Fruit fly (Drosophila melanogaster) whole organism, embryonic: ENCODE results near the gene CG3604.

ENCODE experiments used
- ATbp ChIP-seq: fragments of 200-800 bp; sonication (Bioruptor generic); optimal IDR thresholded peaks from 2 replicates; lab custom pipeline; 2017; ENCODE audit warnings: missing biosample characterization, mild to moderate bottlenecking, missing genetic modification characterization, missing genetic modification reagents
- Asciz ChIP-seq: fragments of 200-800 bp; sonication (Bioruptor generic); optimal IDR thresholded peaks from 2 replicates; lab custom pipeline; 2017; ENCODE audit warnings: missing biosample characterization, mild to moderate bottlenecking, missing genetic modification characterization, missing genetic modification reagents
- Atf3 ChIP-seq: fragments of 200-800 bp; sonication (Bioruptor generic); optimal IDR thresholded peaks from 3 replicates; lab custom pipeline; 2016; ENCODE audit warnings: missing biosample characterization, missing genetic modification characterization
- Atf6 ChIP-seq: fragments of 200-800 bp; sonication (Bioruptor generic); IDR thresholded peaks from 2 replicates; pipeline ENCODE4 v1.3.6; 2022; ENCODE audit warnings: missing biosample characterization, missing genetic modification characterization
- CG10431 ChIP-seq: fragments of 200-800 bp; sonication (Bioruptor generic); optimal IDR thresholded peaks from 3 replicates; lab custom pipeline; 2018; ENCODE audit warnings: missing biosample characterization, mild to moderate bottlenecking, missing genetic modification characterization
- CG10959 ChIP-seq: fragments of 200-800 bp; sonication (Bioruptor generic); IDR thresholded peaks from 2 replicates; pipeline ENCODE4 v1.3.6; 2022; ENCODE audit warnings: missing biosample characterization, missing genetic modification characterization
- CG11723 ChIP-seq: fragments of 200-800 bp; sonication (Bioruptor generic); optimal IDR thresholded peaks from 2 replicates; lab custom pipeline; 2017; ENCODE audit warnings: missing biosample characterization, mild to moderate bottlenecking, missing genetic modification characterization
- CG1233 ChIP-seq: fragments of 200-800 bp; sonication (Bioruptor generic); optimal IDR thresholded peaks from 4 replicates; lab custom pipeline; 2018; ENCODE audit warnings: missing biosample characterization, mild to moderate bottlenecking, missing genetic modification characterization
- CG12391 ChIP-seq: fragments of 200-800 bp; sonication (Bioruptor generic); optimal IDR thresholded peaks from 3 replicates; lab custom pipeline; 2018; ENCODE audit warnings: missing biosample characterization, mild to moderate bottlenecking, missing genetic modification characterization, moderate library complexity
- CG1529 ChIP-seq: fragments of 200-800 bp; sonication (Bioruptor generic); optimal IDR thresholded peaks from 3 replicates; lab custom pipeline; 2018; ENCODE audit warnings: missing biosample characterization, missing genetic modification characterization
- CG16813 ChIP-seq: fragments of 200-800 bp; sonication (Bioruptor generic); IDR thresholded peaks from 3 replicates; pipeline ENCODE4 v1.3.6; 2022; ENCODE audit warnings: missing biosample characterization, missing genetic modification characterization; ENCODE audit not compliant: partially characterized antibody
- CG17359 ChIP-seq: fragments of 200-800 bp; sonication (Bioruptor generic); optimal IDR thresholded peaks from 3 replicates; lab custom pipeline; 2018; ENCODE audit warnings: missing biosample characterization, mild to moderate bottlenecking, missing genetic modification characterization, moderate library complexity
- CG17912 ChIP-seq: fragments of 200-800 bp; sonication (Bioruptor generic); optimal IDR thresholded peaks from 2 replicates; lab custom pipeline; 2018; ENCODE audit warnings: missing biosample characterization, mild to moderate bottlenecking, missing genetic modification characterization
- CG18262 ChIP-seq: fragments of 200-800 bp; optimal IDR thresholded peaks from 3 replicates; lab custom pipeline; 2019; ENCODE audit warnings: missing biosample characterization, mild to moderate bottlenecking, missing genetic modification characterization, moderate library complexity
- CG2875 ChIP-seq: fragments of 200-800 bp; sonication (Bioruptor generic); optimal IDR thresholded peaks from 2 replicates; lab custom pipeline; 2017; ENCODE audit warnings: missing biosample characterization, mild to moderate bottlenecking, missing genetic modification characterization, missing genetic modification reagents
- CG32767 ChIP-seq: fragments of 200-800 bp; sonication (Bioruptor generic); IDR thresholded peaks from 2 replicates; pipeline ENCODE4 v1.3.6; 2022; ENCODE audit warnings: missing biosample characterization, missing genetic modification characterization
- CG33557 ChIP-seq: fragments of 200-800 bp; sonication (Bioruptor generic); optimal IDR thresholded peaks from 2 replicates; lab custom pipeline; 2019; ENCODE audit warnings: missing biosample characterization, mild to moderate bottlenecking, missing genetic modification characterization, moderate library complexity
- CG4360 ChIP-seq: fragments of 200-800 bp; sonication (Bioruptor generic); IDR thresholded peaks from 2 replicates; pipeline ENCODE4 v1.3.6; 2022; ENCODE audit warnings: missing biosample characterization, missing genetic modification characterization
- CG4707 ChIP-seq: fragments of 200-800 bp; sonication (Bioruptor generic); optimal IDR thresholded peaks from 2 replicates; lab custom pipeline; 2018; ENCODE audit warnings: missing biosample characterization, mild to moderate bottlenecking, missing genetic modification characterization, moderate library complexity
- CG7987 ChIP-seq: fragments of 200-800 bp; sonication (Bioruptor generic); optimal IDR thresholded peaks from 2 replicates; lab custom pipeline; 2018; ENCODE audit warnings: missing biosample characterization, mild to moderate bottlenecking, missing genetic modification characterization, moderate library complexity
- CG8478 ChIP-seq: fragments of >200 bp; optimal IDR thresholded peaks from 2 replicates; lab custom pipeline; 2018
- CG8924 ChIP-seq: fragments of 200-800 bp; optimal IDR thresholded peaks from 3 replicates; lab custom pipeline; 2019; ENCODE audit warnings: missing biosample characterization, mild to moderate bottlenecking, missing genetic modification characterization, moderate library complexity
- CG9727 ChIP-seq: fragments of 200-800 bp; sonication (Bioruptor generic); optimal IDR thresholded peaks from 3 replicates; lab custom pipeline; 2017; ENCODE audit warnings: missing biosample characterization, mild to moderate bottlenecking, missing genetic modification characterization
- CoRest ChIP-seq: fragments of 200-800 bp; sonication (Bioruptor generic); optimal IDR thresholded peaks from 3 replicates; lab custom pipeline; 2018; ENCODE audit warnings: missing biosample characterization, mild to moderate bottlenecking, missing genetic modification characterization, moderate library complexity
- E2f2 ChIP-seq: fragments of 200-800 bp; sonication (Bioruptor generic); IDR thresholded peaks from 2 replicates; pipeline ENCODE4 v1.3.6; 2022; ENCODE audit warnings: missing biosample characterization, missing genetic modification characterization
- Hr3 ChIP-seq: fragments of 200-800 bp; sonication (Bioruptor generic); optimal IDR thresholded peaks from 3 replicates; lab custom pipeline; 2016; ENCODE audit warnings: missing biosample characterization, missing genetic modification characterization
- PHDP ChIP-seq: fragments of 200-800 bp; sonication (Bioruptor generic); optimal IDR thresholded peaks from 3 replicates; lab custom pipeline; 2018; ENCODE audit warnings: missing biosample characterization, mild to moderate bottlenecking, missing genetic modification characterization, moderate library complexity
- Ravus ChIP-seq: fragments of 200-800 bp; sonication (Bioruptor generic); IDR thresholded peaks from 2 replicates; pipeline ENCODE4 v1.3.6; 2022; ENCODE audit warnings: missing biosample characterization, missing genetic modification characterization
- Sox102F ChIP-seq: fragments of 200-800 bp; sonication (Bioruptor generic); optimal IDR thresholded peaks from 2 replicates; lab custom pipeline; 2018; ENCODE audit warnings: missing biosample characterization, mild to moderate bottlenecking, missing genetic modification characterization, moderate library complexity
- bigmax ChIP-seq: fragments of 200-800 bp; sonication (Bioruptor generic); optimal IDR thresholded peaks from 2 replicates; lab custom pipeline; 2018; ENCODE audit warnings: missing biosample characterization, mild to moderate bottlenecking, missing genetic modification characterization
- bsh ChIP-seq, 2 experiments: fragments of 200-800 bp; sonication (Bioruptor generic); optimal IDR thresholded peaks; 2 replicates each; lab custom pipeline; 2017 to 2018; ENCODE audit warnings: mild to moderate bottlenecking in 2 of 2, missing biosample characterization in 2 of 2, missing genetic modification characterization in 2 of 2, moderate library complexity in 1 of 2
- caup ChIP-seq: fragments of 200-800 bp; sonication (Bioruptor generic); optimal IDR thresholded peaks from 3 replicates; lab custom pipeline; 2017; ENCODE audit warnings: missing biosample characterization, mild to moderate bottlenecking, missing genetic modification characterization, moderate library complexity; ENCODE audit not compliant: severe bottlenecking
- danr ChIP-seq: fragments of 200-800 bp; sonication (Bioruptor generic); IDR thresholded peaks from 2 replicates; pipeline ENCODE4 v1.3.6; 2022; ENCODE audit warnings: missing biosample characterization, missing genetic modification characterization
- dmrt11E ChIP-seq: fragments of 200-800 bp; sonication (Bioruptor generic); optimal IDR thresholded peaks from 3 replicates; lab custom pipeline; 2018; ENCODE audit warnings: missing biosample characterization, mild to moderate bottlenecking, missing genetic modification characterization, moderate library complexity
- dmrt99B ChIP-seq: fragments of 200-800 bp; sonication (Bioruptor generic); optimal IDR thresholded peaks from 2 replicates; lab custom pipeline; 2018; ENCODE audit warnings: missing biosample characterization, mild to moderate bottlenecking, missing genetic modification characterization, moderate library complexity
- hkb ChIP-seq, 2 experiments: fragments of 200-800 bp in 1 of 2; fragments of >200 bp in 1 of 2; sonication (Bioruptor generic) in 1 of 2; IDR thresholded peaks in 1 of 2; optimal IDR thresholded peaks in 1 of 2; 2 replicates each; pipeline versions ENCODE4 v1.3.6 to Lab custom; 2017 to 2022; ENCODE audit warnings: missing biosample characterization in 1 of 2, missing genetic modification characterization in 1 of 2
- jumu ChIP-seq: fragments of 200-800 bp; sonication (Bioruptor generic); optimal IDR thresholded peaks from 3 replicates; lab custom pipeline; 2016; ENCODE audit warnings: missing biosample characterization, missing genetic modification characterization
- lab ChIP-seq: fragments of 200-800 bp; sonication (Bioruptor generic); optimal IDR thresholded peaks from 3 replicates; lab custom pipeline; 2017; ENCODE audit warnings: missing biosample characterization, missing genetic modification characterization, mild to moderate bottlenecking, moderate library complexity, missing genetic modification reagents
- org-1 ChIP-seq: fragments of 200-800 bp; sonication (Bioruptor generic); optimal IDR thresholded peaks from 2 replicates; lab custom pipeline; 2017; ENCODE audit warnings: missing biosample characterization, missing genetic modification characterization
- pan ChIP-seq, 4 experiments: fragments of >200 bp in 3 of 4; fragments of 200-800 bp in 1 of 4; sonication (Bioruptor generic) in 1 of 4; optimal IDR thresholded peaks in 3 of 4; IDR thresholded peaks in 1 of 4; 2 replicates each; pipeline versions ENCODE4 v1.3.6 to Lab custom; 2017 to 2022; ENCODE audit warnings: missing biosample characterization in 2 of 4, missing genetic modification characterization in 2 of 4, mixed read lengths in 1 of 4
- sc ChIP-seq, 3 experiments: fragments of >200 bp in 2 of 3; fragments of 200-800 bp in 1 of 3; sonication (Bioruptor generic) in 1 of 3; optimal IDR thresholded peaks; 2 replicates in 2 of 3; 3 replicates in 1 of 3; lab custom pipeline; 2017; ENCODE audit warnings: mild to moderate bottlenecking in 1 of 3, missing biosample characterization in 1 of 3, missing genetic modification characterization in 1 of 3, missing genetic modification reagents in 1 of 3
- sens ChIP-seq: fragments of 200-800 bp; sonication (Bioruptor generic); peaks from one replicate; lab custom pipeline; 2016; ENCODE audit warnings: missing biosample characterization, missing genetic modification characterization
- seq ChIP-seq: fragments of 200-800 bp; sonication (Bioruptor generic); IDR thresholded peaks from 2 replicates; pipeline ENCODE4 v1.3.6; 2022; ENCODE audit warnings: missing biosample characterization, missing genetic modification characterization
- so ChIP-seq: fragments of 200-800 bp; sonication (Bioruptor generic); IDR thresholded peaks from 3 replicates; pipeline ENCODE4 v1.3.6; 2022; ENCODE audit warnings: missing biosample characterization, missing genetic modification characterization
- tap ChIP-seq: fragments of 200-800 bp; optimal IDR thresholded peaks from 3 replicates; lab custom pipeline; 2019; ENCODE audit warnings: missing biosample characterization, mild to moderate bottlenecking, missing genetic modification characterization, moderate library complexity
- zen ChIP-seq: fragments of 200-800 bp; sonication (Bioruptor generic); optimal IDR thresholded peaks from 3 replicates; lab custom pipeline; 2018; ENCODE audit warnings: missing biosample characterization, mild to moderate bottlenecking, missing genetic modification characterization, moderate library complexity

The CG3604 gene

dm6 chr2L:3647521-3648172, 50.0 kb downstream of the CG3604 start (continued):
- TF ChIP-seq pan (optimal IDR thresholded peaks at IDR 0.05; lab: Kevin White, UChicago) (no peak), pan (GFP tag; optimal IDR thresholded peaks at IDR 0.05 in 1 of 2, IDR thresholded peaks at IDR 0.05 in 1 of 2) (peak in 1 of 2 experiments; percentile 55), caup (GFP tag; lab: Kevin White, UChicago) (no peak), sc (optimal IDR thresholded peaks at IDR 0.05; lab: Kevin White, UChicago) (no peak), sc (GFP tag; optimal IDR thresholded peaks at IDR 0.05; lab: Kevin White, UChicago) (peak; percentile 33), CG7987 (GFP tag; lab: Kevin White, UChicago) (peak; percentile 7), so (0 out of 3 replicates have a peak, but pooled peaks have one; percentile 12), Sox102F (GFP tag; lab: Kevin White, UChicago) (peak; percentile 14), CG12391 (peak; percentile 20), CoRest (peak; percentile 5), dmrt99B (tag; lab: Kevin White, UChicago) (peak; percentile 36), Atf6 (no peak), E2f2 (peak; percentile 15; the same call in 1 of the 2 replicates), dmrt11E (peak; percentile 1), hkb (optimal IDR thresholded peaks at IDR 0.05; lab: Kevin White, UChicago) (no peak), hkb (GFP tag; IDR thresholded peaks at IDR 0.05; lab: Robert Waterston, UW) (peak; percentile 22; the same call in 1 of the 2 replicates), CG32767 (0 out of 2 replicates have a peak, but pooled peaks have one; percentile 34), CG10959 (GFP tag; lab: Robert Waterston, UW) (no peak), Atf3 (GFP tag; lab: Kevin White, UChicago) (no peak), PHDP (tag; lab: Kevin White, UChicago) (peak; percentile 31), sens (GFP tag; lab: Kevin White, UChicago) (peak; percentile 62), CG1529 (GFP tag; lab: Kevin White, UChicago) (peak; percentile 43), seq (GFP tag; lab: Robert Waterston, UW) (no peak), Asciz (GFP tag; lab: Kevin White, UChicago) (peak; percentile 54), jumu (GFP tag; lab: Kevin White, UChicago) (no peak), CG10431 (GFP tag; lab: Kevin White, UChicago) (peak; percentile 43), zen (tag; lab: Kevin White, UChicago) (no peak), tap (peak; percentile 16), CG9727 (GFP tag; lab: Kevin White, UChicago) (peak; percentile 10), CG17912 (GFP tag; lab: Kevin White, UChicago) (peak; percentile 37), CG17359 (tag; lab: Kevin White, UChicago) (peak; percentile 22), CG33557 (GFP tag; lab: Kevin White, UChicago) (peak; percentile 33), CG8478 (lab: Kevin White, UChicago) (no peak), CG8924 (peak; percentile 28), ATbp (GFP tag; lab: Kevin White, UChicago) (peak; percentile 59), danr (GFP tag; lab: Robert Waterston, UW) (no peak), Hr3 (GFP tag; lab: Kevin White, UChicago) (no peak), lab (peak; percentile 48), CG16813 (GFP tag; lab: Robert Waterston, UW) (no peak), CG1233 (GFP tag; lab: Kevin White, UChicago) (peak; percentile 8), Ravus (GFP tag; lab: Robert Waterston, UW) (no peak), CG11723 (peak; percentile 9), CG2875 (GFP tag; lab: Kevin White, UChicago) (peak; percentile 20), org-1 (GFP tag; lab: Kevin White, UChicago) (peak; percentile 16), bigmax (GFP tag; lab: Kevin White, UChicago) (no peak), bsh (GFP tag; optimal IDR thresholded peaks at IDR 0.05; lab: Kevin White, UChicago) (peak in 1 of 2 experiments; percentile 50), CG18262 (tag; lab: Kevin White, UChicago) (peak; percentile 23), CG4360 (GFP tag; lab: Robert Waterston, UW) (peak; percentile 41), CG4707 (peak; percentile 26)
- TF ChIP-seq, all 482 proteins: peak for 67
